Worm (Caenorhabditis elegans): Measurements from ENCODE around the gene zig-6.
A peak's percentile ranks its signal among the peaks of the same experiment; 100 is the strongest.

zig-6 gene

ce11 chrX:5190061-5190460, 1.2 kb upstream of the zig-6 start:
- TF ChIP-seq pbrm-1 (GFP tag; IDR thresholded peaks at IDR 0.05) (no peak), lsl-1 (GFP tag; optimal IDR thresholded peaks at IDR 0.05) (no peak), attf-5 (GFP tag; optimal IDR thresholded peaks at IDR 0.05) (no peak), B0336.3 (GFP tag; IDR thresholded peaks at IDR 0.05) (no peak), F57C9.4 (tag; optimal IDR thresholded peaks at IDR 0.05) (no peak), lin-35 (GFP tag; optimal IDR thresholded peaks at IDR 0.05) (no peak), hmg-1.2 (GFP tag; IDR thresholded peaks at IDR 0.05) (no peak), snpc-4 (GFP tag; optimal IDR thresholded peaks at IDR 0.05) (no peak), snpc-4 (tag; optimal IDR thresholded peaks at IDR 0.05) (no peak)

- TF ChIP-seq snpc-4 (GFP tag; optimal IDR thresholded peaks at IDR 0.05) (no peak), snpc-4 (tag; optimal IDR thresholded peaks at IDR 0.05) (no peak)
Observed at ce11 chrX:5183931-5184330, 4.9 kb downstream of the zig-6 start, which contains the start of gene T03G11.9. TSS of gene T03G11.9 (plus strand) at chrX:5184231.

- TF ChIP-seq snpc-3.4 (tag; optimal IDR thresholded peaks at IDR 0.05) = no peak
- TF ChIP-seq xnd-1 (tag; optimal IDR thresholded peaks at IDR 0.05) = no peak
- TF ChIP-seq dpl-1 (GFP tag; optimal IDR thresholded peaks at IDR 0.05) = no peak
Observed at ce11 chrX:5179874-5180273, 9.0 kb downstream of the zig-6 start, which contains the start of gene sru-48. TSS of gene sru-48 (plus strand) at chrX:5180174.

ce11 chrX:5179050-5179449, 9.8 kb downstream of the zig-6 start, which contains the start of gene metl-9:
TSS of gene metl-9 (minus strand) at chrX:5179150.
- TF ChIP-seq let-607 (tag; optimal IDR thresholded peaks at IDR 0.05) = no peak
- no peak for TF ChIP-seq Y53F4B.3 (GFP tag; IDR thresholded peaks at IDR 0.05)
- TF ChIP-seq F33H1.4 (GFP tag; IDR thresholded peaks at IDR 0.05) = no peak
- no peak for TF ChIP-seq mxl-1 (tag; optimal IDR thresholded peaks at IDR 0.05)
- TF ChIP-seq B0261.1 (tag; optimal IDR thresholded peaks at IDR 0.05) = no peak
- TF ChIP-seq efl-1 (GFP tag; optimal IDR thresholded peaks at IDR 0.05) = peak; percentile 28
- TF ChIP-seq madf-8 (GFP tag; conservative IDR thresholded peaks at IDR 0.05) = peak; percentile 32; the same call in 1 of the 2 replicates
- no peak for TF ChIP-seq attf-6 (GFP tag; IDR thresholded peaks at IDR 0.05)

- no peak for TF ChIP-seq ceh-40 (GFP tag; IDR thresholded peaks at IDR 0.05)
- TF ChIP-seq B0261.1 (tag; optimal IDR thresholded peaks at IDR 0.05) = no peak
- TF ChIP-seq hlh-12 (tag; optimal IDR thresholded peaks at IDR 0.05) = no peak
- no peak for TF ChIP-seq pha-4 (tag; optimal IDR thresholded peaks at IDR 0.05)
- TF ChIP-seq sea-2 (GFP tag; IDR thresholded peaks at IDR 0.05) = no peak
- no peak for TF ChIP-seq ztf-22 (GFP tag; optimal IDR thresholded peaks at IDR 0.05)
- TF ChIP-seq egl-18 (GFP tag; IDR thresholded peaks at IDR 0.05) = no peak
- no peak for TF ChIP-seq T26A5.8 (tag; optimal IDR thresholded peaks at IDR 0.05)
- TF ChIP-seq F10E7.11 (tag; optimal IDR thresholded peaks at IDR 0.05) = no peak
Observed at ce11 chrX:5174256-5174655, 14.6 kb downstream of the zig-6 start, which contains the start of gene zchc-1A. TSS of gene zchc-1A (plus strand) at chrX:5174369.

ce11 chrX:5171085-5171484, 17.8 kb downstream of the zig-6 start, which contains the start of gene T03G11.10:
TSS of gene T03G11.10 (minus strand) at chrX:5171185.
- TF ChIP-seq ztf-25 (GFP tag; IDR thresholded peaks at IDR 0.05) (no peak), lir-1 (GFP tag; conservative IDR thresholded peaks at IDR 0.05) (no peak), egl-44 (GFP tag; IDR thresholded peaks at IDR 0.05) (no peak), ztf-6 (GFP tag; IDR thresholded peaks at IDR 0.05) (no peak), egrh-3 (GFP tag; IDR thresholded peaks at IDR 0.05) (no peak), lin-40 (tag; optimal IDR thresholded peaks at IDR 0.05) (no peak), dox-1 (GFP tag; IDR thresholded peaks at IDR 0.05) (no peak), hsf-1 (GFP tag; IDR thresholded peaks at IDR 0.05) (no peak), Y56A3A.18 (GFP tag; IDR thresholded peaks at IDR 0.05) (no peak), sptf-2 (GFP tag; optimal IDR thresholded peaks at IDR 0.05) (no peak), tbx-9 (tag; optimal IDR thresholded peaks at IDR 0.05; ENCODE audit: borderline replicate concordance) (no peak), rcor-1 (GFP tag; IDR thresholded peaks at IDR 0.05) (no peak), ceh-79 (tag; optimal IDR thresholded peaks at IDR 0.05) (no peak), ztf-28 (GFP tag; IDR thresholded peaks at IDR 0.05) (no peak), pha-4 (tag; optimal IDR thresholded peaks at IDR 0.05) (no peak), repo-1 (tag; optimal IDR thresholded peaks at IDR 0.05) (no peak)
